Fruit fly (Drosophila melanogaster) whole organism, wandering third instar larva: ENCODE measurements around the gene CG43658.
A peak's percentile ranks its signal among the peaks of the same experiment; 100 is the strongest.

ENCODE experiments used
- Abd-B ChIP-seq: fragments of >200 bp; optimal IDR thresholded peaks from 2 replicates; lab custom pipeline; 2017; ENCODE audit warnings: missing biosample characterization, missing genetic modification characterization
- CG32264 ChIP-seq: fragments of 200-800 bp; sonication (Bioruptor generic); optimal IDR thresholded peaks from 2 replicates; lab custom pipeline; 2016; ENCODE audit warnings: missing biosample characterization, missing genetic modification characterization
- CG9705 ChIP-seq: fragments of 200-800 bp; sonication (Bioruptor generic); optimal IDR thresholded peaks from 2 replicates; lab custom pipeline; 2018; ENCODE audit warnings: missing biosample characterization, mild to moderate bottlenecking, missing genetic modification characterization
- CrebA ChIP-seq: fragments of 200-800 bp; sonication (Bioruptor generic); optimal IDR thresholded peaks from 2 replicates; lab custom pipeline; 2016; ENCODE audit warnings: missing biosample characterization, mild to moderate bottlenecking, missing genetic modification characterization, borderline replicate concordance
- Dfd ChIP-seq: fragments of >200 bp; optimal IDR thresholded peaks from 2 replicates; lab custom pipeline; 2017; ENCODE audit warnings: missing biosample characterization, missing genetic modification characterization
- Dif ChIP-seq: fragments of 200-275, 200-300 bp; sonication (Bioruptor generic); optimal IDR thresholded peaks from 2 replicates; lab custom pipeline; 2018; ENCODE audit warnings: missing biosample characterization, missing genetic modification characterization; ENCODE audit not compliant: partially characterized antibody
- GATAd ChIP-seq: sonication (Bioruptor generic); optimal IDR thresholded peaks from 2 replicates; lab custom pipeline; 2016; ENCODE audit warnings: missing biosample characterization, missing genetic modification characterization
- HLH106 ChIP-seq: fragments of 200-800 bp; optimal IDR thresholded peaks from 3 replicates; lab custom pipeline; 2019; ENCODE audit warnings: missing biosample characterization, mild to moderate bottlenecking, missing genetic modification characterization, moderate library complexity
- Hnf4 ChIP-seq: fragments of 200-800 bp; sonication (Bioruptor generic); optimal IDR thresholded peaks from 2 replicates; lab custom pipeline; 2016; ENCODE audit warnings: missing biosample characterization, mild to moderate bottlenecking, missing genetic modification characterization
- Hr78 ChIP-seq: fragments of >200 bp; optimal IDR thresholded peaks from 2 replicates; lab custom pipeline; 2017; ENCODE audit warnings: missing biosample characterization, missing genetic modification characterization
- Hr83 ChIP-seq: fragments of 200-300 bp; sonication (Bioruptor generic); optimal IDR thresholded peaks from 2 replicates; lab custom pipeline; 2016; ENCODE audit warnings: missing biosample characterization, mild to moderate bottlenecking, missing genetic modification characterization, moderate library complexity; ENCODE audit not compliant: poor library complexity, severe bottlenecking
- Jra ChIP-seq: sonication (Bioruptor generic); optimal IDR thresholded peaks from 2 replicates; lab custom pipeline; 2016; ENCODE audit warnings: missing biosample characterization, missing genetic modification characterization
- Mio ChIP-seq: sonication (Bioruptor generic); optimal IDR thresholded peaks from 2 replicates; lab custom pipeline; 2016; ENCODE audit warnings: missing biosample characterization, missing genetic modification characterization
- Myc ChIP-seq: fragments of >200 bp; optimal IDR thresholded peaks from 2 replicates; lab custom pipeline; 2017
- N ChIP-seq: fragments of >200 bp; optimal IDR thresholded peaks from 2 replicates; lab custom pipeline; 2018; ENCODE audit warnings: missing biosample characterization, missing external identifiers, missing genetic modification characterization
- OdsH ChIP-seq: fragments of 200-800 bp; sonication (Bioruptor generic); optimal IDR thresholded peaks from 2 replicates; lab custom pipeline; 2016; ENCODE audit warnings: missing biosample characterization, mild to moderate bottlenecking, missing genetic modification characterization
- Rel ChIP-seq, 2 experiments: fragments of 200-800 bp; sonication (Bioruptor generic) in 1 of 2; optimal IDR thresholded peaks; 2 replicates in 1 of 2; 3 replicates in 1 of 2; lab custom pipeline; 2016 to 2019; ENCODE audit warnings: mild to moderate bottlenecking in 2 of 2, missing biosample characterization in 2 of 2, missing genetic modification characterization in 2 of 2, moderate library complexity in 1 of 2
- Sp1 ChIP-seq: fragments of 200-800 bp; sonication (Bioruptor generic); optimal IDR thresholded peaks from 3 replicates; lab custom pipeline; 2019; ENCODE audit warnings: missing biosample characterization, mild to moderate bottlenecking, missing genetic modification characterization, moderate library complexity
- Vsx2 ChIP-seq: fragments of 200-300, 225-300 bp; sonication (Bioruptor generic); optimal IDR thresholded peaks from 2 replicates; lab custom pipeline; 2018; ENCODE audit warnings: missing biosample characterization, missing genetic modification characterization; ENCODE audit not compliant: partially characterized antibody
- br ChIP-seq: fragments of 200-800 bp; sonication (Bioruptor generic); optimal IDR thresholded peaks from 2 replicates; lab custom pipeline; 2016; ENCODE audit warnings: missing biosample characterization, missing genetic modification characterization
- brk ChIP-seq: fragments of 200-800 bp; sonication (Bioruptor generic); optimal IDR thresholded peaks from 2 replicates; lab custom pipeline; 2016; ENCODE audit warnings: missing biosample characterization, mild to moderate bottlenecking, missing genetic modification characterization
- dl ChIP-seq, 2 experiments: fragments of 175-275, 200-275 bp in 1 of 2; fragments of 200-275 bp in 1 of 2; sonication (Bioruptor generic); optimal IDR thresholded peaks; lab custom pipeline; 2018; ENCODE audit warnings: mild to moderate bottlenecking in 2 of 2, missing biosample characterization in 2 of 2, missing genetic modification characterization in 2 of 2, moderate library complexity in 2 of 2; ENCODE audit not compliant: partially characterized antibody in 2 of 2, insufficient read depth in 1 of 2
- dmrt93B ChIP-seq: fragments of 200-800 bp; sonication (Bioruptor generic); optimal IDR thresholded peaks from 2 replicates; lab custom pipeline; 2018; ENCODE audit warnings: missing biosample characterization, mild to moderate bottlenecking, missing genetic modification characterization
- dsf ChIP-seq: sonication (Bioruptor generic); optimal IDR thresholded peaks from 2 replicates; lab custom pipeline; 2016; ENCODE audit warnings: missing biosample characterization, missing genetic modification characterization, borderline replicate concordance
- ey ChIP-seq: fragments of 200-800 bp; sonication (Bioruptor generic); optimal IDR thresholded peaks from 2 replicates; lab custom pipeline; 2016; ENCODE audit warnings: missing biosample characterization, missing genetic modification characterization
- foxo ChIP-seq, 2 experiments: fragments of 200-800 bp; sonication (Bioruptor generic); optimal IDR thresholded peaks; 2 replicates in 1 of 2; 3 replicates in 1 of 2; lab custom pipeline; 2016 to 2017; ENCODE audit warnings: missing biosample characterization in 2 of 2, missing genetic modification characterization in 2 of 2
- fru ChIP-seq: fragments of 200-800 bp; sonication (Bioruptor generic); optimal IDR thresholded peaks from 3 replicates; lab custom pipeline; 2016; ENCODE audit warnings: missing biosample characterization, mild to moderate bottlenecking, missing genetic modification characterization
- h ChIP-seq: fragments of 200-800 bp; sonication (Bioruptor generic); optimal IDR thresholded peaks from 3 replicates; lab custom pipeline; 2016; ENCODE audit warnings: missing biosample characterization, mild to moderate bottlenecking, missing genetic modification characterization
- jim ChIP-seq: fragments of 175-275, 200-325 bp; sonication (Bioruptor generic); optimal IDR thresholded peaks from 2 replicates; lab custom pipeline; 2016; ENCODE audit warnings: missing biosample characterization, mild to moderate bottlenecking, missing genetic modification characterization
- lola ChIP-seq: fragments of >200 bp; optimal IDR thresholded peaks from 2 replicates; lab custom pipeline; 2017; ENCODE audit warnings: missing biosample characterization, missing genetic modification characterization
- pan ChIP-seq: fragments of >200 bp; optimal IDR thresholded peaks from 2 replicates; lab custom pipeline; 2017
- psq ChIP-seq: fragments of 200-800 bp; sonication (Bioruptor generic); optimal IDR thresholded peaks from 3 replicates; lab custom pipeline; 2017; ENCODE audit warnings: missing biosample characterization, mild to moderate bottlenecking, missing genetic modification characterization, moderate library complexity
- rgr ChIP-seq: fragments of 200-800 bp; sonication (Bioruptor generic); optimal IDR thresholded peaks from 3 replicates; lab custom pipeline; 2016; ENCODE audit warnings: missing biosample characterization, mild to moderate bottlenecking, missing genetic modification characterization
- sage ChIP-seq: fragments of 200-800 bp; sonication (Bioruptor generic); optimal IDR thresholded peaks from 2 replicates; lab custom pipeline; 2016; ENCODE audit warnings: missing biosample characterization, mild to moderate bottlenecking, missing genetic modification characterization
- sv ChIP-seq: fragments of 200-800 bp; sonication (Bioruptor generic); optimal IDR thresholded peaks from 3 replicates; lab custom pipeline; 2016; ENCODE audit warnings: missing biosample characterization, missing genetic modification characterization
- tai ChIP-seq: sonication (Bioruptor generic); optimal IDR thresholded peaks from 2 replicates; lab custom pipeline; 2016; ENCODE audit warnings: missing biosample characterization, missing genetic modification characterization
- usp ChIP-seq: fragments of >200 bp; optimal IDR thresholded peaks from 2 replicates; lab custom pipeline; 2017; ENCODE audit warnings: missing biosample characterization, missing genetic modification characterization
- woc ChIP-seq: sonication (Bioruptor generic); optimal IDR thresholded peaks from 2 replicates; lab custom pipeline; 2016; ENCODE audit warnings: missing biosample characterization, mild to moderate bottlenecking, missing genetic modification characterization

CG43658 gene

dm6 chrX:17597622-17598021 is 36.6 kb upstream of the CG43658 start:
- peak; percentile 94 for TF ChIP-seq Dfd (GFP tag; lab: Kevin White, UChicago)
- TF ChIP-seq HLH106 (tag; lab: Kevin White, UChicago) = no peak

dm6 chrX:17595822-17596221 is 34.8 kb upstream of the CG43658 start:
- TF ChIP-seq CG32264 (GFP tag; lab: Kevin White, UChicago) (peak; percentile 14), Dfd (GFP tag; lab: Kevin White, UChicago) (no peak), fru (GFP tag; lab: Kevin White, UChicago) (peak; percentile 81), rgr (peak; percentile 86), tai (GFP tag; lab: Kevin White, UChicago) (no peak), GATAd (GFP tag; lab: Kevin White, UChicago) (no peak), Dif (GFP tag; lab: Kevin White, UChicago) (no peak), psq (peak; percentile 80), dl (GFP tag; optimal IDR thresholded peaks at IDR 0.05; lab: Kevin White, UChicago; ENCODE audit: insufficient read depth in 1 of 2, partially characterized antibody in 2 of 2) (no peak), Mio (no peak), HLH106 (tag; lab: Kevin White, UChicago) (peak; percentile 85), dmrt93B (peak; percentile 73), brk (peak; percentile 74), pan (lab: Kevin White, UChicago) (peak; percentile 41), Sp1 (peak; percentile 80), sv (GFP tag; lab: Kevin White, UChicago) (peak; percentile 76), Rel (GFP tag; optimal IDR thresholded peaks at IDR 0.05; lab: Kevin White, UChicago) (peak; percentile 55), Rel (tag; optimal IDR thresholded peaks at IDR 0.05; lab: Kevin White, UChicago) (peak; percentile 30), CrebA (GFP tag; lab: Kevin White, UChicago) (no peak), jim (GFP tag; lab: Kevin White, UChicago) (no peak), sage (GFP tag; lab: Kevin White, UChicago) (peak; percentile 78), Vsx2 (GFP tag; lab: Kevin White, UChicago) (no peak), N (GFP tag; lab: Kevin White, UChicago) (no peak), OdsH (GFP tag; lab: Kevin White, UChicago) (peak; percentile 87), Hr78 (no peak), Abd-B (GFP tag; lab: Kevin White, UChicago) (no peak), usp (no peak), dsf (GFP tag; lab: Kevin White, UChicago) (peak; percentile 49), Myc (lab: Kevin White, UChicago) (no peak), lola (GFP tag; lab: Kevin White, UChicago) (no peak), woc (peak; percentile 69), ey (GFP tag; lab: Kevin White, UChicago) (peak; percentile 82), Hr83 (GFP tag; lab: Kevin White, UChicago) (peak; percentile 32), Hnf4 (GFP tag; lab: Kevin White, UChicago) (peak; percentile 82), CG9705 (GFP tag; lab: Kevin White, UChicago) (no peak), foxo (GFP tag; optimal IDR thresholded peaks at IDR 0.05; lab: Kevin White, UChicago) (peak in 1 of 2 experiments; percentile 88), h (peak; percentile 92), Jra (peak; percentile 64), br (GFP tag; lab: Kevin White, UChicago) (peak; percentile 83)

- TF ChIP-seq usp (no peak), br (GFP tag; lab: Kevin White, UChicago) (no peak), CrebA (GFP tag; lab: Kevin White, UChicago) (no peak)
These were observed 33.8 kb upstream of the CG43658 start for dm6 chrX:17594745-17595144.
